Worm (Caenorhabditis elegans): ENCODE data around the gene mxl-1.

- TF ChIP-seq him-1 (tag; optimal IDR thresholded peaks at IDR 0.05), result no peak
- TF ChIP-seq dao-5 (tag; optimal IDR thresholded peaks at IDR 0.05), result no peak
- TF ChIP-seq W03F9.2 (tag; optimal IDR thresholded peaks at IDR 0.05), result no peak
Measured at ce11 chrV:11292682-11293081, 48.0 kb downstream of the mxl-1 start.
